Worm (Caenorhabditis elegans) whole organism, L2 larva: ENCODE results near the gene rmd-1.

Experiments
- C34F6.9 ChIP-seq: fragments of 150-350 bp; optimal IDR thresholded peaks from 2 replicates; lab custom pipeline; 2014; ENCODE audit warnings: missing biosample characterization, missing genetic modification characterization
- F13H6.1 ChIP-seq: sonication (generic microtip); optimal IDR thresholded peaks from 2 replicates; lab custom pipeline; 2016; ENCODE audit warnings: missing genetic modification characterization, missing compliant biosample characterization
- R02D3.7 ChIP-seq: fragments of 150-350 bp; optimal IDR thresholded peaks from 2 replicates; lab custom pipeline; 2014; ENCODE audit warnings: missing biosample characterization, missing genetic modification characterization
- Y55F3AM.14 ChIP-seq: fragments of 200-800 bp; sonication (Bioruptor generic); optimal IDR thresholded peaks from 2 replicates; lab custom pipeline; 2018; ENCODE audit warnings: mild to moderate bottlenecking, missing genetic modification characterization, missing compliant biosample characterization
- ZK546.5 ChIP-seq: sonication (generic microtip); optimal IDR thresholded peaks from 2 replicates; lab custom pipeline; 2017; ENCODE audit warnings: missing biosample characterization, missing genetic modification characterization
- alr-1 ChIP-seq: fragments of 150-350 bp; optimal IDR thresholded peaks from 2 replicates; lab custom pipeline; 2014; ENCODE audit warnings: missing biosample characterization, missing genetic modification characterization
- aly-2 ChIP-seq: fragments of 150-350 bp; optimal IDR thresholded peaks from 2 replicates; lab custom pipeline; 2014; ENCODE audit warnings: missing biosample characterization, missing genetic modification characterization
- ama-1 ChIP-seq: fragments of 150-350 bp; optimal IDR thresholded peaks from 2 replicates; lab custom pipeline; 2018; ENCODE audit warnings: inconsistent platforms
- blmp-1 ChIP-seq: sonication (generic microtip); optimal IDR thresholded peaks from 2 replicates; lab custom pipeline; 2017; ENCODE audit warnings: missing genetic modification characterization, mild to moderate bottlenecking, missing compliant biosample characterization, antibody characterized with exemption, moderate library complexity; ENCODE audit not compliant: insufficient read depth
- ceh-16 ChIP-seq: fragments of 150-350 bp; optimal IDR thresholded peaks from 2 replicates; lab custom pipeline; 2014; ENCODE audit warnings: missing biosample characterization, missing genetic modification characterization
- ceh-82 ChIP-seq: fragments of 150-350 bp; optimal IDR thresholded peaks from 2 replicates; lab custom pipeline; 2014; ENCODE audit warnings: missing biosample characterization, missing genetic modification characterization
- crh-2 ChIP-seq: sonication (generic microtip); optimal IDR thresholded peaks from 2 replicates; lab custom pipeline; 2017; ENCODE audit warnings: missing biosample characterization, missing genetic modification characterization
- dmd-4 ChIP-seq: sonication (generic microtip); optimal IDR thresholded peaks from 2 replicates; lab custom pipeline; 2017; ENCODE audit warnings: missing biosample characterization, missing genetic modification characterization
- egl-27 ChIP-seq: sonication (generic microtip); optimal IDR thresholded peaks from 3 replicates; lab custom pipeline; 2017; ENCODE audit warnings: missing biosample characterization, missing genetic modification reagents, missing genetic modification characterization
- elt-1 ChIP-seq: fragments of 150-350 bp; optimal IDR thresholded peaks from 2 replicates; lab custom pipeline; 2014; ENCODE audit warnings: missing biosample characterization, missing genetic modification characterization
- elt-3 ChIP-seq: sonication (generic microtip); optimal IDR thresholded peaks from 2 replicates; lab custom pipeline; 2017; ENCODE audit warnings: missing biosample characterization, missing genetic modification characterization
- fos-1 ChIP-seq: fragments of 150-350 bp; optimal IDR thresholded peaks from 2 replicates; lab custom pipeline; 2014; ENCODE audit warnings: missing biosample characterization, missing genetic modification characterization
- gmeb-1 ChIP-seq: fragments of 150-350 bp; optimal IDR thresholded peaks from 2 replicates; lab custom pipeline; 2014; ENCODE audit warnings: missing biosample characterization, missing genetic modification characterization
- lin-11 ChIP-seq: fragments of 150-350 bp; sonication (generic microtip); optimal IDR thresholded peaks from 2 replicates; lab custom pipeline; 2014; ENCODE audit warnings: missing biosample characterization, missing genetic modification characterization, inconsistent platforms, mixed read lengths
- lin-13 ChIP-seq: fragments of 150-350 bp; optimal IDR thresholded peaks from 2 replicates; lab custom pipeline; 2014; ENCODE audit warnings: missing biosample characterization, missing genetic modification reagents, missing genetic modification characterization
- lin-39 ChIP-seq: fragments of 150-350 bp; optimal IDR thresholded peaks from 2 replicates; lab custom pipeline; 2014; ENCODE audit warnings: missing biosample characterization, missing genetic modification reagents, missing genetic modification characterization
- lsy-2 ChIP-seq, 2 experiments: fragments of 150-350 bp in 1 of 2; sonication (generic microtip) in 1 of 2; optimal IDR thresholded peaks; 2 replicates each; lab custom pipeline; 2014 to 2017; ENCODE audit warnings: missing biosample characterization in 2 of 2, missing genetic modification characterization in 2 of 2
- mab-5 ChIP-seq: fragments of 150-350 bp; optimal IDR thresholded peaks from 2 replicates; lab custom pipeline; 2014; ENCODE audit warnings: missing biosample characterization, missing genetic modification characterization
- mbf-1 ChIP-seq: sonication (generic microtip); optimal IDR thresholded peaks from 2 replicates; lab custom pipeline; 2017; ENCODE audit warnings: missing biosample characterization, missing genetic modification characterization
- mdl-1 ChIP-seq, 2 experiments: fragments of 150-350 bp in 1 of 2; sonication (generic microtip) in 1 of 2; optimal IDR thresholded peaks; 2 replicates each; lab custom pipeline; 2017; ENCODE audit warnings: missing biosample characterization in 2 of 2, missing genetic modification characterization in 2 of 2
- nhr-10 ChIP-seq: sonication (generic microtip); optimal IDR thresholded peaks from 2 replicates; lab custom pipeline; 2017; ENCODE audit warnings: missing biosample characterization, missing genetic modification characterization
- nhr-11 ChIP-seq: fragments of 150-350 bp; optimal IDR thresholded peaks from 2 replicates; lab custom pipeline; 2014; ENCODE audit warnings: missing biosample characterization, missing genetic modification characterization
- nhr-12 ChIP-seq: fragments of 150-350 bp; optimal IDR thresholded peaks from 2 replicates; lab custom pipeline; 2014; ENCODE audit warnings: missing biosample characterization, missing genetic modification characterization
- nhr-129 ChIP-seq: fragments of 150-350 bp; optimal IDR thresholded peaks from 2 replicates; lab custom pipeline; 2014; ENCODE audit warnings: missing biosample characterization, missing genetic modification characterization
- nhr-21 ChIP-seq: fragments of 150-350 bp; optimal IDR thresholded peaks from 2 replicates; lab custom pipeline; 2014; ENCODE audit warnings: missing biosample characterization, missing genetic modification characterization
- nhr-23 ChIP-seq: fragments of 150-350 bp; optimal IDR thresholded peaks from 2 replicates; lab custom pipeline; 2014; ENCODE audit warnings: missing biosample characterization, missing genetic modification reagents, missing genetic modification characterization
- nhr-237 ChIP-seq: fragments of 150-350 bp; optimal IDR thresholded peaks from 2 replicates; lab custom pipeline; 2014; ENCODE audit warnings: missing biosample characterization, missing genetic modification characterization
- nhr-25 ChIP-seq: fragments of 150-350 bp; sonication (generic microtip); optimal IDR thresholded peaks from 3 replicates; lab custom pipeline; 2014; ENCODE audit warnings: missing biosample characterization, missing genetic modification characterization
- nhr-6 ChIP-seq: fragments of 150-350 bp; optimal IDR thresholded peaks from 2 replicates; lab custom pipeline; 2014; ENCODE audit warnings: missing biosample characterization, missing genetic modification characterization
- nhr-77 ChIP-seq: fragments of 150-350 bp; optimal IDR thresholded peaks from 2 replicates; lab custom pipeline; 2014; ENCODE audit warnings: missing biosample characterization, missing genetic modification characterization
- peb-1 ChIP-seq: fragments of 150-350 bp; optimal IDR thresholded peaks from 2 replicates; lab custom pipeline; 2014; ENCODE audit warnings: missing biosample characterization, missing genetic modification characterization
- sem-4 ChIP-seq: fragments of 150-350 bp; optimal IDR thresholded peaks from 2 replicates; lab custom pipeline; 2014; ENCODE audit warnings: missing biosample characterization, missing genetic modification reagents, missing genetic modification characterization
- skn-1 ChIP-seq: sonication (generic microtip); optimal IDR thresholded peaks from 2 replicates; lab custom pipeline; 2017; ENCODE audit warnings: missing biosample characterization, missing genetic modification characterization
- sma-3 ChIP-seq: sonication (generic microtip); optimal IDR thresholded peaks from 2 replicates; lab custom pipeline; 2016; ENCODE audit warnings: missing genetic modification reagents, missing genetic modification characterization, missing compliant biosample characterization
- sma-9 ChIP-seq, 2 experiments: fragments of 150-350 bp in 1 of 2; sonication (generic microtip) in 1 of 2; optimal IDR thresholded peaks; 2 replicates each; lab custom pipeline; 2014 to 2016; ENCODE audit warnings: missing genetic modification characterization in 2 of 2, mild to moderate bottlenecking in 1 of 2, missing biosample characterization in 1 of 2, missing compliant biosample characterization in 1 of 2, missing genetic modification reagents in 1 of 2, moderate library complexity in 1 of 2
- snpc-4 ChIP-seq: fragments of 150-350 bp; optimal IDR thresholded peaks from 2 replicates; lab custom pipeline; 2014; ENCODE audit warnings: missing biosample characterization, missing genetic modification characterization
- unc-39 ChIP-seq: fragments of 150-350 bp; optimal IDR thresholded peaks from 2 replicates; lab custom pipeline; 2014; ENCODE audit warnings: missing biosample characterization, missing genetic modification characterization
- unc-55 ChIP-seq: fragments of 150-350 bp; sonication (generic microtip); optimal IDR thresholded peaks from 3 replicates; lab custom pipeline; 2014; ENCODE audit warnings: missing biosample characterization, missing genetic modification reagents, missing genetic modification characterization
- unc-62 ChIP-seq: fragments of 150-350 bp; optimal IDR thresholded peaks from 2 replicates; lab custom pipeline; 2014; ENCODE audit warnings: missing biosample characterization, missing genetic modification reagents, missing genetic modification characterization
- zag-1 ChIP-seq: fragments of 150-350 bp; optimal IDR thresholded peaks from 2 replicates; lab custom pipeline; 2014; ENCODE audit warnings: missing biosample characterization, missing genetic modification characterization
- ztf-1 ChIP-seq: fragments of 200-800 bp; sonication (Bioruptor generic); conservative IDR thresholded peaks from 2 replicates; pipeline ENCODE4 v1.3.6; 2022; ENCODE audit warnings: missing genetic modification characterization, missing compliant biosample characterization
- ztf-11 ChIP-seq: sonication (generic microtip); optimal IDR thresholded peaks from 2 replicates; lab custom pipeline; 2017; ENCODE audit warnings: missing biosample characterization, missing genetic modification characterization
- ztf-4 ChIP-seq: fragments of 150-350 bp; optimal IDR thresholded peaks from 2 replicates; lab custom pipeline; 2014; ENCODE audit warnings: missing biosample characterization, missing genetic modification characterization

rmd-1 gene

DNA sequence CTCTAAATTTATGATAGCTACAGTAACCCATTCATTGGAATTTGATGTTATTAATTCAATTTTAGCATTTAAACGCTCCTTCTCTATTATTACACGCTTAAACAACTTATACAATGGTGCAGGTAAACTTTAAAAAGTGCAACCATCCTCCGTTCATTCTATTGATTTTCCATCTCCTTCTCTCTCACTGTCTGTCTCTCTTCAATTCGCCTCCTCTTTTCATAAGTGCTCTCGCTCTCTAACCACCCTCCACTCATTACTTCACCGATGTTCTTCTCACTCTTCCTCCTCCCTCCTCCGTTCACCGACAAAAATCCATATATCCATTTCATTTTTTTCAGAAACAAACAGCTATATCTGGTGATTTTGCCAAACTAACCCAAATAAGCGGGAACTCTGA lies 7.3 kb downstream of the rmd-1 start, which contains the start of gene cbp-1:
Gene cbp-1, plus strand, starts transcription at position 335 of the 400 bp plus-strand sequence.
- no peak for TF ChIP-seq Y55F3AM.14
- TF ChIP-seq unc-39 (tag; lab: Kevin White, UChicago): no peak
- no peak for TF ChIP-seq elt-3 (tag; lab: Kevin White, UChicago)
- TF ChIP-seq fos-1 (tag; lab: Kevin White, UChicago): peak; percentile 15
- peak; percentile 17 for TF ChIP-seq snpc-4 (tag; lab: Kevin White, UChicago)
- TF ChIP-seq lsy-2 (tag; optimal IDR thresholded peaks at IDR 0.05; lab: Kevin White, UChicago): peak; percentile 49 to 78
- peak; percentile 29 for TF ChIP-seq nhr-25 (tag; lab: Kevin White, UChicago)
- no peak for TF ChIP-seq alr-1 (tag; lab: Kevin White, UChicago)
- no peak for TF ChIP-seq nhr-77 (tag; lab: Kevin White, UChicago)
- peak; percentile 14 for TF ChIP-seq nhr-6
- no peak for TF ChIP-seq blmp-1
- TF ChIP-seq mdl-1 (tag; optimal IDR thresholded peaks at IDR 0.05; lab: Kevin White, UChicago): no peak
- peak; percentile 52 for TF ChIP-seq unc-55 (GFP tag; lab: Kevin White, UChicago)
- no peak for TF ChIP-seq mab-5
- no peak for TF ChIP-seq ceh-82
- no peak for TF ChIP-seq ztf-1 (GFP tag; lab: Robert Waterston, UW)
- TF ChIP-seq skn-1: no peak
- peak; percentile 67 for TF ChIP-seq sma-9 (GFP tag; optimal IDR thresholded peaks at IDR 0.05; lab: Kevin White, UChicago)
- TF ChIP-seq sma-9 (tag; optimal IDR thresholded peaks at IDR 0.05; lab: Kevin White, UChicago): no peak
- TF ChIP-seq peb-1: no peak
- TF ChIP-seq lin-11 (tag; lab: Kevin White, UChicago): no peak
- peak; percentile 53 for TF ChIP-seq nhr-129 (tag; lab: Kevin White, UChicago)
- TF ChIP-seq R02D3.7 (tag; lab: Kevin White, UChicago): no peak
- no peak for TF ChIP-seq nhr-21 (tag; lab: Kevin White, UChicago)
- no peak for TF ChIP-seq mbf-1 (tag; lab: Kevin White, UChicago)
- no peak for TF ChIP-seq ZK546.5
- peak; percentile 67 for TF ChIP-seq crh-2
- no peak for TF ChIP-seq nhr-11
- TF ChIP-seq aly-2: no peak
- no peak for TF ChIP-seq lin-13 (GFP tag; lab: Kevin White, UChicago)
- TF ChIP-seq unc-62 (GFP tag; lab: Kevin White, UChicago): no peak
- TF ChIP-seq nhr-10 (tag; lab: Kevin White, UChicago): no peak
- peak; percentile 22 for TF ChIP-seq F13H6.1 (tag; lab: Kevin White, UChicago)
- no peak for TF ChIP-seq sem-4
- no peak for TF ChIP-seq elt-1 (tag; lab: Kevin White, UChicago)
- TF ChIP-seq dmd-4 (tag; lab: Kevin White, UChicago): no peak
- TF ChIP-seq nhr-12 (tag; lab: Kevin White, UChicago): no peak
- TF ChIP-seq zag-1 (tag; lab: Kevin White, UChicago): no peak
- TF ChIP-seq ztf-4 (tag; lab: Kevin White, UChicago): no peak
- no peak for TF ChIP-seq ama-1 (lab: Kevin White, UChicago)
- TF ChIP-seq nhr-23 (tag; lab: Kevin White, UChicago): no peak
- no peak for TF ChIP-seq sma-3 (GFP tag; lab: Kevin White, UChicago)
- no peak for TF ChIP-seq nhr-237
- no peak for TF ChIP-seq lin-39 (tag; lab: Kevin White, UChicago)
- no peak for TF ChIP-seq egl-27
- TF ChIP-seq C34F6.9 (tag; lab: Kevin White, UChicago): peak; percentile 68
- no peak for TF ChIP-seq ztf-11
- no peak for TF ChIP-seq ceh-16
- no peak for TF ChIP-seq gmeb-1 (tag; lab: Kevin White, UChicago)
